Worm (Caenorhabditis elegans): ENCODE data around the gene eat-17.

The eat-17 gene

DNA sequence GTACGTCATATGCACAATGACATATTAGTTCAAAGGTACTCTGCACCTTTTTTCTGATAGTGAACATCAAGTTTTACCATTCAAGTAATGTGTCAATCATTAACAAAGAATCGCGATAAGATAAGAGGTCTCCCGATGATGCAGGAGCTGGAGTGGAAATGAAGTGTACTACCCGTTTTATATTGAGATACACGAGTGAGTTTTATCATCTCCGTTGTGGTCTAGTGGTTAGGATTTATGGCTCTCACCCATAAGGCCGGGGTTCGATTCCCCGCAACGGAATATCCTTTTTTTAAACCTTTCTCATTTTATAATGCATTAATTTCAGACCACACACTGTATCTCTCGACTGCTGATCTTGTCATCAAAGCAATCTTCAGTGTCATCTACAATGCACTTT lies 38.7 kb downstream of the eat-17 start (continued):
- TF ChIP-seq let-526 (GFP tag; IDR thresholded peaks at IDR 0.05) = no peak
- no peak for TF ChIP-seq ztf-3 (GFP tag; optimal IDR thresholded peaks at IDR 0.05)
- TF ChIP-seq lin-35 (GFP tag; optimal IDR thresholded peaks at IDR 0.05) = peak in 1 of 3 experiments; percentile 38
- peak; percentile 91 for TF ChIP-seq rpc-1 (optimal IDR thresholded peaks at IDR 0.05)
- peak; percentile 93 for TF ChIP-seq rpc-1 (tag; optimal IDR thresholded peaks at IDR 0.05)
- TF ChIP-seq nfya-2 (GFP tag; IDR thresholded peaks at IDR 0.05) = no peak
- peak; percentile 61; the same call in 1 of the 2 replicates for TF ChIP-seq ekl-4 (GFP tag; IDR thresholded peaks at IDR 0.05)
- TF ChIP-seq F49E8.2 (tag; optimal IDR thresholded peaks at IDR 0.05; ENCODE audit: insufficient read depth) = peak; percentile 4
- peak; percentile 57 for TF ChIP-seq akir-1 (GFP tag; optimal IDR thresholded peaks at IDR 0.05)
- TF ChIP-seq die-1 (tag; optimal IDR thresholded peaks at IDR 0.05) = peak; percentile 86
- TF ChIP-seq T07F8.4 (tag; optimal IDR thresholded peaks at IDR 0.05) = peak; percentile 74
- TF ChIP-seq dpff-1 (tag; optimal IDR thresholded peaks at IDR 0.05) = no peak
- 0 out of 2 replicates have a peak, but pooled peaks have one; percentile 52 for TF ChIP-seq cebp-2 (GFP tag; IDR thresholded peaks at IDR 0.05)
- TF ChIP-seq mxl-1 (tag; optimal IDR thresholded peaks at IDR 0.05) = peak; percentile 14
- TF ChIP-seq B0019.2 (GFP tag; conservative IDR thresholded peaks at IDR 0.05) = no peak
- TF ChIP-seq hmg-1.2 (GFP tag; IDR thresholded peaks at IDR 0.05) = peak; percentile 72
- no peak for TF ChIP-seq F37B4.10 (GFP tag; IDR thresholded peaks at IDR 0.05)
- peak; percentile 94 for TF ChIP-seq tbp1 (GFP tag; optimal IDR thresholded peaks at IDR 0.05)
- TF ChIP-seq nhr-80 (tag; optimal IDR thresholded peaks at IDR 0.05) = peak; percentile 95
- no peak for TF ChIP-seq F10E7.11 (tag; optimal IDR thresholded peaks at IDR 0.05)
- TF ChIP-seq ZK185.1 (tag; optimal IDR thresholded peaks at IDR 0.05; ENCODE audit: poor library complexity, severe bottlenecking) = peak; percentile 87
- TF ChIP-seq lin-54 (GFP tag; optimal IDR thresholded peaks at IDR 0.05) = peak; percentile 42
- TF ChIP-seq let-607 (tag; optimal IDR thresholded peaks at IDR 0.05) = peak; percentile 9 to 76
- no peak for TF ChIP-seq nhr-120 (GFP tag; IDR thresholded peaks at IDR 0.05)
- peak; percentile 76 for TF ChIP-seq repo-1 (tag; optimal IDR thresholded peaks at IDR 0.05)
- TF ChIP-seq nfyb-1 (GFP tag; IDR thresholded peaks at IDR 0.05) = peak; percentile 85
- TF ChIP-seq attf-3 (GFP tag; conservative IDR thresholded peaks at IDR 0.05) = no peak
- TF ChIP-seq madf-10 (tag; optimal IDR thresholded peaks at IDR 0.05) = peak; percentile 74
- peak; percentile 32; the same call in 1 of the 2 replicates for TF ChIP-seq mcd-1 (GFP tag; IDR thresholded peaks at IDR 0.05)
- no peak for TF ChIP-seq mel-28 (tag; optimal IDR thresholded peaks at IDR 0.05; ENCODE audit: borderline replicate concordance)
- TF ChIP-seq lin-40 (tag; optimal IDR thresholded peaks at IDR 0.05) = peak; percentile 74
- TF ChIP-seq snpc-3.4 (tag; optimal IDR thresholded peaks at IDR 0.05) = peak; percentile 82
- TF ChIP-seq zim-3 (tag; optimal IDR thresholded peaks at IDR 0.05) = peak; percentile 62
- peak; percentile 57; the same call in 1 of the 2 replicates for TF ChIP-seq ztf-25 (GFP tag; IDR thresholded peaks at IDR 0.05)
- TF ChIP-seq chd-7 (tag; optimal IDR thresholded peaks at IDR 0.05) = peak; percentile 56
- TF ChIP-seq T26A5.8 (tag; optimal IDR thresholded peaks at IDR 0.05) = no peak
- TF ChIP-seq aptf-2 (GFP tag; conservative IDR thresholded peaks at IDR 0.05) = no peak
- peak; percentile 83 for TF ChIP-seq atf-7 (tag; optimal IDR thresholded peaks at IDR 0.05)
- TF ChIP-seq Y95B8A.8 (GFP tag; IDR thresholded peaks at IDR 0.05) = no peak
- peak; percentile 92 for TF ChIP-seq B0261.1 (tag; optimal IDR thresholded peaks at IDR 0.05)
- peak; percentile 39 for TF ChIP-seq athp-1 (tag; optimal IDR thresholded peaks at IDR 0.05)
- peak; percentile 87; the same call in 1 of the 2 replicates for TF ChIP-seq dox-1 (GFP tag; IDR thresholded peaks at IDR 0.05)
- TF ChIP-seq B0336.3 (GFP tag; IDR thresholded peaks at IDR 0.05) = peak; percentile 77
- TF ChIP-seq F23B12.7 (tag; optimal IDR thresholded peaks at IDR 0.05; ENCODE audit: insufficient read depth) = peak; percentile 62
- peak; percentile 81 for TF ChIP-seq nhr-90 (tag; optimal IDR thresholded peaks at IDR 0.05)
- peak; percentile 57 for TF ChIP-seq somi-1 (GFP tag; optimal IDR thresholded peaks at IDR 0.05)
- TF ChIP-seq mes-4 (tag; optimal IDR thresholded peaks at IDR 0.05) = peak; percentile 41
- peak; percentile 33; the same call in 1 of the 2 replicates for TF ChIP-seq ceh-100 (GFP tag; IDR thresholded peaks at IDR 0.05)
- peak; percentile 66 for TF ChIP-seq hlh-12 (tag; optimal IDR thresholded peaks at IDR 0.05)
